Worm (Caenorhabditis elegans) whole organism, L2 larva: ENCODE results near the gene B0302.2.

ENCODE experiments used
- F13H6.1 ChIP-seq: sonication (generic microtip); optimal IDR thresholded peaks from 2 replicates; lab custom pipeline; 2016; ENCODE audit warnings: missing genetic modification characterization, missing compliant biosample characterization
- R02D3.7 ChIP-seq: fragments of 150-350 bp; optimal IDR thresholded peaks from 2 replicates; lab custom pipeline; 2014; ENCODE audit warnings: missing biosample characterization, missing genetic modification characterization
- Y55F3AM.14 ChIP-seq: fragments of 200-800 bp; sonication (Bioruptor generic); optimal IDR thresholded peaks from 2 replicates; lab custom pipeline; 2018; ENCODE audit warnings: mild to moderate bottlenecking, missing genetic modification characterization, missing compliant biosample characterization
- alr-1 ChIP-seq: fragments of 150-350 bp; optimal IDR thresholded peaks from 2 replicates; lab custom pipeline; 2014; ENCODE audit warnings: missing biosample characterization, missing genetic modification characterization
- aly-2 ChIP-seq: fragments of 150-350 bp; optimal IDR thresholded peaks from 2 replicates; lab custom pipeline; 2014; ENCODE audit warnings: missing biosample characterization, missing genetic modification characterization
- ama-1 ChIP-seq: fragments of 150-350 bp; optimal IDR thresholded peaks from 2 replicates; lab custom pipeline; 2018; ENCODE audit warnings: inconsistent platforms
- blmp-1 ChIP-seq: sonication (generic microtip); optimal IDR thresholded peaks from 2 replicates; lab custom pipeline; 2017; ENCODE audit warnings: missing genetic modification characterization, mild to moderate bottlenecking, missing compliant biosample characterization, antibody characterized with exemption, moderate library complexity; ENCODE audit not compliant: insufficient read depth
- ceh-16 ChIP-seq: fragments of 150-350 bp; optimal IDR thresholded peaks from 2 replicates; lab custom pipeline; 2014; ENCODE audit warnings: missing biosample characterization, missing genetic modification characterization
- ceh-82 ChIP-seq: fragments of 150-350 bp; optimal IDR thresholded peaks from 2 replicates; lab custom pipeline; 2014; ENCODE audit warnings: missing biosample characterization, missing genetic modification characterization
- crh-2 ChIP-seq: sonication (generic microtip); optimal IDR thresholded peaks from 2 replicates; lab custom pipeline; 2017; ENCODE audit warnings: missing biosample characterization, missing genetic modification characterization
- dmd-4 ChIP-seq: sonication (generic microtip); optimal IDR thresholded peaks from 2 replicates; lab custom pipeline; 2017; ENCODE audit warnings: missing biosample characterization, missing genetic modification characterization
- egl-27 ChIP-seq: sonication (generic microtip); optimal IDR thresholded peaks from 3 replicates; lab custom pipeline; 2017; ENCODE audit warnings: missing biosample characterization, missing genetic modification reagents, missing genetic modification characterization
- fos-1 ChIP-seq: fragments of 150-350 bp; optimal IDR thresholded peaks from 2 replicates; lab custom pipeline; 2014; ENCODE audit warnings: missing biosample characterization, missing genetic modification characterization
- gmeb-1 ChIP-seq: fragments of 150-350 bp; optimal IDR thresholded peaks from 2 replicates; lab custom pipeline; 2014; ENCODE audit warnings: missing biosample characterization, missing genetic modification characterization
- lin-13 ChIP-seq: fragments of 150-350 bp; optimal IDR thresholded peaks from 2 replicates; lab custom pipeline; 2014; ENCODE audit warnings: missing biosample characterization, missing genetic modification reagents, missing genetic modification characterization
- lin-39 ChIP-seq: fragments of 150-350 bp; optimal IDR thresholded peaks from 2 replicates; lab custom pipeline; 2014; ENCODE audit warnings: missing biosample characterization, missing genetic modification reagents, missing genetic modification characterization
- lsy-2 ChIP-seq, 2 experiments: fragments of 150-350 bp in 1 of 2; sonication (generic microtip) in 1 of 2; optimal IDR thresholded peaks; 2 replicates each; lab custom pipeline; 2014 to 2017; ENCODE audit warnings: missing biosample characterization in 2 of 2, missing genetic modification characterization in 2 of 2
- mab-5 ChIP-seq: fragments of 150-350 bp; optimal IDR thresholded peaks from 2 replicates; lab custom pipeline; 2014; ENCODE audit warnings: missing biosample characterization, missing genetic modification characterization
- mdl-1 ChIP-seq, 2 experiments: fragments of 150-350 bp in 1 of 2; sonication (generic microtip) in 1 of 2; optimal IDR thresholded peaks; 2 replicates each; lab custom pipeline; 2017; ENCODE audit warnings: missing biosample characterization in 2 of 2, missing genetic modification characterization in 2 of 2
- nhr-11 ChIP-seq: fragments of 150-350 bp; optimal IDR thresholded peaks from 2 replicates; lab custom pipeline; 2014; ENCODE audit warnings: missing biosample characterization, missing genetic modification characterization
- nhr-12 ChIP-seq: fragments of 150-350 bp; optimal IDR thresholded peaks from 2 replicates; lab custom pipeline; 2014; ENCODE audit warnings: missing biosample characterization, missing genetic modification characterization
- nhr-129 ChIP-seq: fragments of 150-350 bp; optimal IDR thresholded peaks from 2 replicates; lab custom pipeline; 2014; ENCODE audit warnings: missing biosample characterization, missing genetic modification characterization
- nhr-23 ChIP-seq: fragments of 150-350 bp; optimal IDR thresholded peaks from 2 replicates; lab custom pipeline; 2014; ENCODE audit warnings: missing biosample characterization, missing genetic modification reagents, missing genetic modification characterization
- nhr-237 ChIP-seq: fragments of 150-350 bp; optimal IDR thresholded peaks from 2 replicates; lab custom pipeline; 2014; ENCODE audit warnings: missing biosample characterization, missing genetic modification characterization
- sem-4 ChIP-seq: fragments of 150-350 bp; optimal IDR thresholded peaks from 2 replicates; lab custom pipeline; 2014; ENCODE audit warnings: missing biosample characterization, missing genetic modification reagents, missing genetic modification characterization
- skn-1 ChIP-seq: sonication (generic microtip); optimal IDR thresholded peaks from 2 replicates; lab custom pipeline; 2017; ENCODE audit warnings: missing biosample characterization, missing genetic modification characterization
- sma-3 ChIP-seq: sonication (generic microtip); optimal IDR thresholded peaks from 2 replicates; lab custom pipeline; 2016; ENCODE audit warnings: missing genetic modification reagents, missing genetic modification characterization, missing compliant biosample characterization
- sma-9 ChIP-seq, 2 experiments: fragments of 150-350 bp in 1 of 2; sonication (generic microtip) in 1 of 2; optimal IDR thresholded peaks; 2 replicates each; lab custom pipeline; 2014 to 2016; ENCODE audit warnings: missing genetic modification characterization in 2 of 2, mild to moderate bottlenecking in 1 of 2, missing biosample characterization in 1 of 2, missing compliant biosample characterization in 1 of 2, missing genetic modification reagents in 1 of 2, moderate library complexity in 1 of 2
- snpc-4 ChIP-seq: fragments of 150-350 bp; optimal IDR thresholded peaks from 2 replicates; lab custom pipeline; 2014; ENCODE audit warnings: missing biosample characterization, missing genetic modification characterization
- unc-39 ChIP-seq: fragments of 150-350 bp; optimal IDR thresholded peaks from 2 replicates; lab custom pipeline; 2014; ENCODE audit warnings: missing biosample characterization, missing genetic modification characterization
- unc-55 ChIP-seq: fragments of 150-350 bp; sonication (generic microtip); optimal IDR thresholded peaks from 3 replicates; lab custom pipeline; 2014; ENCODE audit warnings: missing biosample characterization, missing genetic modification reagents, missing genetic modification characterization
- zag-1 ChIP-seq: fragments of 150-350 bp; optimal IDR thresholded peaks from 2 replicates; lab custom pipeline; 2014; ENCODE audit warnings: missing biosample characterization, missing genetic modification characterization
- ztf-11 ChIP-seq: sonication (generic microtip); optimal IDR thresholded peaks from 2 replicates; lab custom pipeline; 2017; ENCODE audit warnings: missing biosample characterization, missing genetic modification characterization
- ztf-4 ChIP-seq: fragments of 150-350 bp; optimal IDR thresholded peaks from 2 replicates; lab custom pipeline; 2014; ENCODE audit warnings: missing biosample characterization, missing genetic modification characterization

The B0302.2 gene

DNA sequence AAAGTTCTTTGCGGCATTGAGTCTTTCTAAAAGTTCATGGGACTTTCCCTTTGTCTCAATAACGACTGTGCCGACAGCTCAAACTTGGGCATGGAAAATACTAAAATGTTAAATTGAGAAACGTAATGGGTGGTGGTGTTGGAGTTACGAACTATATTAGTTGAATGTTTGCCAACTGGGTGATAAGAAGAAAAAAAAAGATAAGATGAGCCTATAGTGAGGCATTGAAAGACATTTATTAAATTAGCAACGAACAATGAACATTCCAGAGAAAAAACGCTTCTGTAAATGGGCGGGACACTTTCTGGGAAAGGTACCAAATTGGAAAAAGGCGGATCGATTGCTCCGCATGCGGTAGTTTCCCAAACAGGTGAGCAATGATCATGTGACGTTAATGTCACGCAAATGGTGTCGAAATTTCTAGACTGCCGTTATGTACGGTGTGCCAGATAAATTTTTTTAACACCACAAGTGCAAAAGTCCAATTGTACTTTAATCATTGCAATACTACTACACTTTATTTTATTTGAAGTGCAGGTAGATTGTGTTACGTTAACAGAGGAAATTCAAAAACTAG lies 39.0 kb upstream of the B0302.2 start:
- TF ChIP-seq fos-1 (tag; lab: Kevin White, UChicago) (peak; percentile 15), crh-2 (tag; lab: Kevin White, UChicago) (peak; percentile 36), unc-55 (no peak), nhr-12 (tag; lab: Kevin White, UChicago) (no peak), blmp-1 (tag; lab: Kevin White, UChicago) (peak; percentile 1), sma-3 (GFP tag; lab: Kevin White, UChicago) (peak; percentile 13), F13H6.1 (tag; lab: Kevin White, UChicago) (peak; percentile 8), nhr-129 (tag; lab: Kevin White, UChicago) (peak; percentile 7), sem-4 (tag; lab: Kevin White, UChicago) (no peak), sma-9 (GFP tag; optimal IDR thresholded peaks at IDR 0.05; lab: Kevin White, UChicago) (peak; percentile 31), sma-9 (tag; optimal IDR thresholded peaks at IDR 0.05; lab: Kevin White, UChicago) (no peak)

DNA sequence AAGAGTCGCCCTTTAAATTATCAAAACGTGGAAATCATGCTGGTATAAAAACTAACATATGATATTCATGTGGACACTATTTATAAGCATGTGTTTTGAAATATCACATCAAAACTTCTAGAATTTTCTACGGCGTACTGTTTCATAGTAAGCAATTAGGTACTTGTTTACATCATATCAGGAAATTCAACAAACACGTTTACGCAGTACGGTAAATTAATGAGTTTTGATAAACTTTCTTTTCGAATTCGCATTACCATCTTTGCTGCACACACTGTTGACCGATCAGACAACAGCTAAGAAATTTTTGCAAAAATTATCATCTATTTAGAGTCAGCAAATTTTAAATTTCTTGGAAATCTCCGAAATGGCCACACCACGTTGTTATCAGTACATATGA lies 37.9 kb upstream of the B0302.2 start:
- TF ChIP-seq skn-1 (no peak), crh-2 (tag; lab: Kevin White, UChicago) (peak; percentile 16), nhr-11 (tag; lab: Kevin White, UChicago) (no peak), gmeb-1 (tag; lab: Kevin White, UChicago) (no peak), R02D3.7 (tag; lab: Kevin White, UChicago) (no peak), fos-1 (tag; lab: Kevin White, UChicago) (peak; percentile 47), lin-39 (tag; lab: Kevin White, UChicago) (no peak), egl-27 (tag; lab: Kevin White, UChicago) (no peak), sma-3 (GFP tag; lab: Kevin White, UChicago) (peak; percentile 23), ztf-11 (tag; lab: Kevin White, UChicago) (no peak), sma-9 (GFP tag; optimal IDR thresholded peaks at IDR 0.05; lab: Kevin White, UChicago) (peak; percentile 27), sma-9 (tag; optimal IDR thresholded peaks at IDR 0.05; lab: Kevin White, UChicago) (no peak), ceh-82 (tag; lab: Kevin White, UChicago) (no peak), mdl-1 (tag; optimal IDR thresholded peaks at IDR 0.05; lab: Kevin White, UChicago) (no peak), ama-1 (no peak), lsy-2 (tag; optimal IDR thresholded peaks at IDR 0.05; lab: Kevin White, UChicago) (peak in 1 of 2 experiments; percentile 9), snpc-4 (tag; lab: Kevin White, UChicago) (no peak)
- TF ChIP-seq, all 48 proteins: peak for 5

DNA sequence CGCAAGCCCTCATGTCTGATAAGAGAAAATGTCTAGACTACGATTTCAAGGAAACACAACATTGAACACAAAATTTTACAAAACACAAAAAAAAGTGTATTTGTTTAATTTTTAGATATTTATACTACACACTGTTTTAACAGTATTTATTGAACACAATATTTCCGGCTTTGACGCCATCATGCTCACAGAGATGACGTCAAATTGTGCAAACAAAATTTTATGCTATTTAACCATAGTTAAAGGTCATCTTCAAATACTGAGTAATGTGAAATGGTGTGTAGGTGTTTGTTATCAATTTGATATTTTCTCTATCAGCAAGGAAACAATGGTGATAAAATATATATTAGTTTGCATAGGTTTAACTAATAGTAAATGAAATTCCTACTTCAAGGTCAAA lies 31.8 kb upstream of the B0302.2 start:
- TF ChIP-seq lin-13 (GFP tag; lab: Kevin White, UChicago) = no peak
- peak; percentile 13 for TF ChIP-seq sma-9 (GFP tag; optimal IDR thresholded peaks at IDR 0.05; lab: Kevin White, UChicago)
- no peak for TF ChIP-seq sma-9 (tag; optimal IDR thresholded peaks at IDR 0.05; lab: Kevin White, UChicago)
- TF ChIP-seq ztf-4 (tag; lab: Kevin White, UChicago) = no peak
- no peak for TF ChIP-seq unc-39 (tag; lab: Kevin White, UChicago)
- no peak for TF ChIP-seq skn-1
- peak; percentile 25 for TF ChIP-seq F13H6.1 (tag; lab: Kevin White, UChicago)
- peak; percentile 10 for TF ChIP-seq crh-2 (tag; lab: Kevin White, UChicago)
- TF ChIP-seq fos-1 (tag; lab: Kevin White, UChicago) = peak; percentile 77

DNA sequence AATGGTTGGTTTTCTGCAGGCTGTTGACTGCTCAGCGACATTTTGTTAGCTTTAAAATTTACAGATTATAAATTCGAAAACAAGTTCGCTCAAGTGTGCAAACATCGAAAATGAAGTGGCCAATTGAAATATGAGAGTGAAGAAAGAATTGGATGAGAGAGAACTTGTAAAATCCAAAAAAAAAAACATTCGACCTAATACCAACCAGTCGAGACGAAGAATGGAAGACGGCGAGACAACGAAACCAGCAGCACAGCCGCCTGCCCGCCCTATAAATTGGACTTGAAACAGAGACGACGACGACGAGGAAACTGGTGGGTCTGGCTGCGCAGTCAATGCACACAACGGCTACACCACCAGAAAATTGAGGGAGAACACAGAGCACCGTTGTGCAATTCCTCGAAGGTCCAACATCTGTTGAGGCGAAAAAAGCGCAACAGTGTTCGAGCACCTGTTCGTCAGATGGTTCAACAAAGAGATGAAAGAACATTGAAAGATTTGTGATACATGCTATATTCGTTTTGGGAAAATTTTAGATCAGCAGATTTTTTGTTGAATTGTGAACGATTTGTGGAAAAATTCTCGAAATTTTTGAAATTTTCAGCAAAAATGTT lies 28.4 kb upstream of the B0302.2 start, which contains the start of gene T23C6.4:
T23C6.4 (minus strand) TSS at position 51 of the 614 bp plus-strand sequence.
- TF ChIP-seq snpc-4 (tag; lab: Kevin White, UChicago) (no peak), mab-5 (tag; lab: Kevin White, UChicago) (no peak), alr-1 (no peak), zag-1 (no peak), aly-2 (no peak), ama-1 (no peak), nhr-129 (tag; lab: Kevin White, UChicago) (no peak), sma-9 (GFP tag; optimal IDR thresholded peaks at IDR 0.05; lab: Kevin White, UChicago) (no peak), sma-9 (tag; optimal IDR thresholded peaks at IDR 0.05; lab: Kevin White, UChicago) (no peak), Y55F3AM.14 (GFP tag; lab: Kevin White, UChicago) (no peak), nhr-237 (no peak), dmd-4 (tag; lab: Kevin White, UChicago) (no peak), nhr-11 (tag; lab: Kevin White, UChicago) (no peak), ceh-16 (tag; lab: Kevin White, UChicago) (no peak), F13H6.1 (tag; lab: Kevin White, UChicago) (no peak), ztf-11 (tag; lab: Kevin White, UChicago) (no peak), R02D3.7 (tag; lab: Kevin White, UChicago) (no peak), sma-3 (GFP tag; lab: Kevin White, UChicago) (no peak), nhr-23 (tag; lab: Kevin White, UChicago) (no peak)
